Worm (Caenorhabditis elegans): Measurements from ENCODE around the gene F13A7.12.

DNA sequence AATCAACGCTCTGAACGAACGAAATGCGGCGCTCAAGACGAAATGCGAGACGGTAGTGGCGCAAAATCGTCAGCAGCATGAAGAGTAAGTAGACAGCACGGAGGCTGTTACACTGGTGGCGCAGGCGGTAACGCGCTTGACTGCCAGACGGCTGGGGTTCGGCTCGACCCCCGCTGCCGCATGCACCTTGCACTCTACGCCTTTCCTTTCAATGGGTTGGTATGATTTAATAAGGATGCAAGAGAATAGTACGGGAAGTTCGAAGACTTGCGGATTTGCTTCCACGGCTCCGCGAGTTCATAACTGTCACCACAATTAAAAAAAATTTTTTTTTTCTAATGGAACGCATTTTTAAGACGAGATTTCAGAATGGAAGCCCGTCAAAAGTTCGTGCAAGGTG lies 25.8 kb upstream of the F13A7.12 start:
- TF ChIP-seq alr-1 (tag; optimal IDR thresholded peaks at IDR 0.05; ENCODE audit: borderline replicate concordance) (no peak), aha-1 (tag; optimal IDR thresholded peaks at IDR 0.05) (no peak), C16A3.4 (tag; optimal IDR thresholded peaks at IDR 0.05) (peak; percentile 74), mdl-1 (tag; optimal IDR thresholded peaks at IDR 0.05) (peak in 1 of 2 experiments; percentile 63), nhr-12 (tag; optimal IDR thresholded peaks at IDR 0.05) (no peak)

Data from whole organism, L1 larva.